Worm (Caenorhabditis elegans) whole organism, L3 larva: ENCODE results near the gene rom-3.

ENCODE experiments used
- elt-2 ChIP-seq: sonication (generic microtip); optimal IDR thresholded peaks from 2 replicates; lab custom pipeline; 2016; ENCODE audit warnings: missing genetic modification reagents, mild to moderate bottlenecking, missing genetic modification characterization, missing compliant biosample characterization
- fkh-2 ChIP-seq: fragments of 150-350 bp; optimal IDR thresholded peaks from 2 replicates; lab custom pipeline; 2014; ENCODE audit warnings: missing biosample characterization, missing genetic modification reagents, missing genetic modification characterization
- mdl-1 ChIP-seq: fragments of 150-350 bp; optimal IDR thresholded peaks from 2 replicates; lab custom pipeline; 2014; ENCODE audit warnings: missing biosample characterization, missing genetic modification characterization
- nhr-11 ChIP-seq: fragments of 150-350 bp; optimal IDR thresholded peaks from 2 replicates; lab custom pipeline; 2014; ENCODE audit warnings: missing biosample characterization, missing genetic modification characterization
- nhr-77 ChIP-seq: fragments of 150-350 bp; optimal IDR thresholded peaks from 2 replicates; lab custom pipeline; 2014; ENCODE audit warnings: missing biosample characterization, missing genetic modification characterization
- pha-4 ChIP-seq: fragments of 150-350 bp; optimal IDR thresholded peaks from 2 replicates; lab custom pipeline; 2014; ENCODE audit warnings: missing biosample characterization, missing genetic modification reagents, missing genetic modification characterization
- unc-39 ChIP-seq: sonication (generic microtip); optimal IDR thresholded peaks from 4 replicates; lab custom pipeline; 2017; ENCODE audit warnings: missing biosample characterization, missing genetic modification characterization

DNA sequence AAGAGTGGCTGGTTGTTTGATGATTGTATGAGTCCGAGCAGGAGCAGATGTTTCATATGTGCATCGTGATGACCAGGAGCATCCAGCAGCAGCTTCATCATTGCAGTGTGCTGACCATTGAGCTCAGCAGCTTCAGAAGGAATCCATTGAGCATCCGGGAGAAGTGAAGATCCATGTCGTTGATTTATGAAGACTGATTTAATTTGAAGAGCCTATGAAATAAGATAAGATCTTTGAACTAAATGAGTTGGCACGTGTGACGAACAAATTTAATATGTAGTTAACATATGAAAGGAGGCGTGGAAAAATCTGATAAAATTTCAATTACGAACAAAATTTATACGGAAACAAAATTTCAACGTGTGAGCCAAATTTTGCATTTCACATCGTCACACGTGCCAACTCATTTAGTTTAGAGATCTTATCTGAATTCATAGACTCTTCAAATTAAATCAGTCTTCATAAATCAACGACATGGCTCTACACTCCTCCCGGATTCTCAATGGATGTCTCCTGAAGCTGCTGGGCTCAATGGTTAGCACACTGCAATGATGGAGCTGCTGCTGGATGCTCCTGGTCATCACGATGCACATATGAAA lies 52.4 kb downstream of the rom-3 start, which contains the start of the genes Y116A8C.469 and Y116A8C.468:
- TF ChIP-seq mdl-1 (tag; lab: Kevin White, UChicago) (no peak), nhr-77 (tag; lab: Kevin White, UChicago) (no peak), nhr-11 (no peak), elt-2 (tag; lab: Kevin White, UChicago) (no peak), fkh-2 (no peak), pha-4 (tag; lab: Kevin White, UChicago) (no peak), unc-39 (tag; lab: Kevin White, UChicago) (no peak)
